Worm (Caenorhabditis elegans) whole organism, young adult: ENCODE data around the gene flp-15.
A peak's percentile ranks its signal among the peaks of the same experiment; 100 is the strongest.

Source experiments
- B0035.1 ChIP-seq: sonication (generic microtip); optimal IDR thresholded peaks from 2 replicates; lab custom pipeline; 2016; ENCODE audit warnings: missing genetic modification characterization, mild to moderate bottlenecking, missing compliant biosample characterization, missing genotype, missing genetic modification reagents
- D2030.7 ChIP-seq: fragments of 200-800 bp; sonication (Bioruptor generic); IDR thresholded peaks from 2 replicates; pipeline ENCODE4 v1.3.6; 2022; ENCODE audit warnings: missing genetic modification reagents, missing genetic modification characterization, missing compliant biosample characterization
- F33H1.4 ChIP-seq: fragments of 200-800 bp; sonication (Bioruptor generic); IDR thresholded peaks from 2 replicates; pipeline ENCODE4 v1.3.6; 2022; ENCODE audit warnings: missing genetic modification reagents, missing genetic modification characterization, missing compliant biosample characterization
- ceh-58 ChIP-seq: fragments of 200-800 bp; sonication (Bioruptor generic); IDR thresholded peaks from 2 replicates; pipeline ENCODE4 v1.3.6; 2022; ENCODE audit warnings: missing genetic modification characterization, missing compliant biosample characterization
- repo-1 ChIP-seq: sonication (generic microtip); optimal IDR thresholded peaks from 2 replicates; lab custom pipeline; 2017; ENCODE audit warnings: mild to moderate bottlenecking, missing genetic modification characterization, missing compliant biosample characterization

ce11 chrIII:13624226-13624625 is 43.4 kb downstream of the flp-15 start, which contains the start of gene taf-9:
- TF ChIP-seq ceh-58 (GFP tag; lab: Robert Waterston, UW) = 0 out of 2 replicates have a peak, but pooled peaks have one; percentile 39
- no peak for TF ChIP-seq B0035.1 (tag; lab: Kevin White, UChicago)
- TF ChIP-seq D2030.7 (GFP tag; lab: Robert Waterston, UW) = 0 out of 2 replicates have a peak, but pooled peaks have one; percentile 30
- TF ChIP-seq repo-1 = peak; percentile 71
- no peak for TF ChIP-seq F33H1.4 (GFP tag; lab: Robert Waterston, UW)
